Worm (Caenorhabditis elegans): ENCODE measurements around the gene Y102F5A.1.

Y102F5A.1 gene

ce11 chrX:11798057-11798555 lies 14.0 kb upstream of the Y102F5A.1 start, which contains the start of gene rsd-3 (continued):
- peak; percentile 67 for TF ChIP-seq hmg-1.1 (GFP tag; IDR thresholded peaks at IDR 0.05)
- TF ChIP-seq D1046.2 (GFP tag; IDR thresholded peaks at IDR 0.05) = no peak
- TF ChIP-seq fos-1 (tag; optimal IDR thresholded peaks at IDR 0.05) = no peak
- TF ChIP-seq T26A8.4 (GFP tag; IDR thresholded peaks at IDR 0.05) = 0 out of 2 replicates have a peak, but pooled peaks have one; percentile 23
- no peak for TF ChIP-seq F26F4.8 (GFP tag; conservative IDR thresholded peaks at IDR 0.05)
- TF ChIP-seq hlh-11 (tag; optimal IDR thresholded peaks at IDR 0.05) = peak; percentile 84
- TF ChIP-seq ZK337.2 (GFP tag; IDR thresholded peaks at IDR 0.05) = no peak
- no peak for TF ChIP-seq R02D3.7 (tag; optimal IDR thresholded peaks at IDR 0.05)
- TF ChIP-seq snpc-1.2 (GFP tag; IDR thresholded peaks at IDR 0.05) = no peak
- peak; percentile 20 for TF ChIP-seq dpl-1 (GFP tag; optimal IDR thresholded peaks at IDR 0.05)
- peak; percentile 82 for TF ChIP-seq mep-1 (tag; optimal IDR thresholded peaks at IDR 0.05)
- TF ChIP-seq ceh-20 (GFP tag; IDR thresholded peaks at IDR 0.05) = no peak
- no peak for TF ChIP-seq sdz-12 (GFP tag; optimal IDR thresholded peaks at IDR 0.05)
- TF ChIP-seq ceh-82 (tag; optimal IDR thresholded peaks at IDR 0.05) = no peak
- TF ChIP-seq mes-2 (tag; optimal IDR thresholded peaks at IDR 0.05; ENCODE audit: poor library complexity, severe bottlenecking) = peak; percentile 67
- no peak for TF ChIP-seq F49E8.2 (tag; optimal IDR thresholded peaks at IDR 0.05; ENCODE audit: borderline replicate concordance)
- peak; percentile 30 for TF ChIP-seq duxl-1 (tag; optimal IDR thresholded peaks at IDR 0.05; ENCODE audit: poor library complexity)
- no peak for TF ChIP-seq Y48G9A.11 (GFP tag; IDR thresholded peaks at IDR 0.05)
- no peak for TF ChIP-seq pqm-1 (tag; optimal IDR thresholded peaks at IDR 0.05)
- TF ChIP-seq cey-2 (tag; optimal IDR thresholded peaks at IDR 0.05; ENCODE audit: borderline replicate concordance, insufficient read depth) = no peak
- TF ChIP-seq fkh-10 (GFP tag; optimal IDR thresholded peaks at IDR 0.05) = no peak
- TF ChIP-seq Y75B8A.6 (GFP tag; IDR thresholded peaks at IDR 0.05) = no peak
- TF ChIP-seq zip-2 (tag; optimal IDR thresholded peaks at IDR 0.05) = no peak
- peak; percentile 95 for TF ChIP-seq aha-1 (tag)
- TF ChIP-seq lin-13 (GFP tag; optimal IDR thresholded peaks at IDR 0.05) = no peak
- no peak for TF ChIP-seq ZK546.5 (tag; optimal IDR thresholded peaks at IDR 0.05)
- no peak for TF ChIP-seq dmd-9 (GFP tag; IDR thresholded peaks at IDR 0.05)
- TF ChIP-seq daf-12 (tag; optimal IDR thresholded peaks at IDR 0.05) = no peak
- no peak for TF ChIP-seq vab-7 (GFP tag; IDR thresholded peaks at IDR 0.05)
- TF ChIP-seq T20F7.1 (GFP tag; optimal IDR thresholded peaks at IDR 0.05) = no peak
- TF ChIP-seq F37D6.2 (tag; optimal IDR thresholded peaks at IDR 0.05) = no peak
- TF ChIP-seq hlh-30 (tag; optimal IDR thresholded peaks at IDR 0.05; ENCODE audit: insufficient read depth) = peak; percentile 71
- no peak for TF ChIP-seq nhr-237 (tag; optimal IDR thresholded peaks at IDR 0.05)
- TF ChIP-seq ama-1 (optimal IDR thresholded peaks at IDR 0.05) = no peak
- no peak for TF ChIP-seq tag-97 (GFP tag; IDR thresholded peaks at IDR 0.05)
- TF ChIP-seq nhr-42 (GFP tag; IDR thresholded peaks at IDR 0.05) = no peak
- TF ChIP-seq nhr-102 (tag; optimal IDR thresholded peaks at IDR 0.05) = peak; percentile 30
- TF ChIP-seq lim-7 (GFP tag; IDR thresholded peaks at IDR 0.05) = no peak
- peak; percentile 74 for TF ChIP-seq nhr-28 (tag; optimal IDR thresholded peaks at IDR 0.05)
- no peak for TF ChIP-seq dmd-8 (GFP tag; IDR thresholded peaks at IDR 0.05)
- peak; percentile 43 for TF ChIP-seq ztf-7 (tag; optimal IDR thresholded peaks at IDR 0.05)
- TF ChIP-seq pha-4 (GFP tag; IDR thresholded peaks at IDR 0.05) = peak; percentile 38; the same call in 1 of the 2 replicates
- peak; percentile 70 for TF ChIP-seq pha-4 (tag; optimal IDR thresholded peaks at IDR 0.05)
- peak in 1 of 2 experiments; percentile 65 for TF ChIP-seq mdl-1 (tag; optimal IDR thresholded peaks at IDR 0.05)
- TF ChIP-seq hif-1 (tag; optimal IDR thresholded peaks at IDR 0.05) = peak in 1 of 2 experiments; percentile 29
- peak; percentile 8 for TF ChIP-seq ceh-28 (tag; optimal IDR thresholded peaks at IDR 0.05)
- no peak for TF ChIP-seq nhr-11 (tag; optimal IDR thresholded peaks at IDR 0.05)
- TF ChIP-seq daf-16 (GFP tag; optimal IDR thresholded peaks at IDR 0.05) = no peak
- peak; percentile 45 for TF ChIP-seq daf-16 (tag; optimal IDR thresholded peaks at IDR 0.05)
- TF ChIP-seq nhr-48 (tag; optimal IDR thresholded peaks at IDR 0.05) = peak; percentile 27
- no peak for TF ChIP-seq zfp-3 (GFP tag; conservative IDR thresholded peaks at IDR 0.05)
- no peak for TF ChIP-seq lin-15B (tag; optimal IDR thresholded peaks at IDR 0.05)

All from whole organism, L4 larva.